Worm (Caenorhabditis elegans): ENCODE measurements around the gene apm-3.

Gene apm-3

ce11 chrX:915510-915909 is 39.3 kb upstream of the apm-3 start, which contains the start of gene sel-12:
TSS of gene sel-12 (plus strand) at chrX:915867.
- TF ChIP-seq ZK546.5 (tag; optimal IDR thresholded peaks at IDR 0.05) (no peak), lsy-2 (tag; optimal IDR thresholded peaks at IDR 0.05) (peak in 1 of 2 experiments; percentile 34), unc-55 (GFP tag; optimal IDR thresholded peaks at IDR 0.05) (peak; percentile 71), nhr-129 (tag; optimal IDR thresholded peaks at IDR 0.05) (peak; percentile 49), lin-39 (tag; optimal IDR thresholded peaks at IDR 0.05) (no peak), C34F6.9 (tag; optimal IDR thresholded peaks at IDR 0.05) (peak; percentile 48), fos-1 (tag; optimal IDR thresholded peaks at IDR 0.05) (peak; percentile 22)

DNA sequence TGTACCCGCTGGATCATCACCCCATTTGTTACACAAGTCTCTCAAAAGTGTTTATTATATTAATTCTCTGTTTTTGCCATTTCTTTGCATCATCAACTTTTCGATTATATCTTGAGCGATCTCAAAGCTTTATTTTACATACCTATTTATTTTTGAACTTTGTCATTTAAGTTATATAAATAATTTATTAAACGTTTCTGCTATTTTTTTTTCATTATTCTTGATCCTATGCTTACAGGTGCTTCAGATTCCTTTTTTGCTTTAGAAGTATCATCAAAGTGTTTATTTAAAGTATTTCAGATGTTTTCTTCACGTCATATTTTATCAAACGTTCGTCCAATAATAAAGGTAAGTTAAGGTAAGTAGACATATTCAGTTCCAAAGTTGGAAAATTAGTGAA is 36.7 kb upstream of the apm-3 start, which contains the start of gene F35H12.5:
F35H12.5 (plus strand) TSS at position 301 of the 400 bp plus-strand sequence.
- no peak for TF ChIP-seq alr-1 (tag; optimal IDR thresholded peaks at IDR 0.05)
- TF ChIP-seq sem-4 (tag; optimal IDR thresholded peaks at IDR 0.05): no peak
- TF ChIP-seq fos-1 (tag; optimal IDR thresholded peaks at IDR 0.05): no peak
- no peak for TF ChIP-seq ceh-82 (tag; optimal IDR thresholded peaks at IDR 0.05)
- TF ChIP-seq ztf-1 (GFP tag; conservative IDR thresholded peaks at IDR 0.05): no peak
- no peak for TF ChIP-seq nhr-237 (tag; optimal IDR thresholded peaks at IDR 0.05)
- no peak for TF ChIP-seq sma-9 (GFP tag; optimal IDR thresholded peaks at IDR 0.05)
- TF ChIP-seq sma-9 (tag; optimal IDR thresholded peaks at IDR 0.05): no peak
- no peak for TF ChIP-seq nhr-12 (tag; optimal IDR thresholded peaks at IDR 0.05)
- TF ChIP-seq skn-1 (tag; optimal IDR thresholded peaks at IDR 0.05): no peak
- TF ChIP-seq F13H6.1 (tag; optimal IDR thresholded peaks at IDR 0.05): no peak
- no peak for TF ChIP-seq zag-1 (tag; optimal IDR thresholded peaks at IDR 0.05)
- TF ChIP-seq lin-39 (tag; optimal IDR thresholded peaks at IDR 0.05): no peak
- TF ChIP-seq nhr-129 (tag; optimal IDR thresholded peaks at IDR 0.05): no peak
- TF ChIP-seq lin-13 (GFP tag; optimal IDR thresholded peaks at IDR 0.05): no peak
- TF ChIP-seq C34F6.9 (tag; optimal IDR thresholded peaks at IDR 0.05): no peak

- TF ChIP-seq C34F6.9 (tag; optimal IDR thresholded peaks at IDR 0.05) (peak; percentile 55), mdl-1 (tag; optimal IDR thresholded peaks at IDR 0.05) (no peak), unc-55 (GFP tag; optimal IDR thresholded peaks at IDR 0.05) (peak; percentile 78), nhr-25 (tag; optimal IDR thresholded peaks at IDR 0.05) (peak; percentile 11), nhr-23 (tag; optimal IDR thresholded peaks at IDR 0.05) (no peak), nhr-11 (tag; optimal IDR thresholded peaks at IDR 0.05) (no peak), ama-1 (optimal IDR thresholded peaks at IDR 0.05) (no peak), zag-1 (tag; optimal IDR thresholded peaks at IDR 0.05) (peak; percentile 2), egl-27 (tag; optimal IDR thresholded peaks at IDR 0.05) (peak; percentile 30), mbf-1 (tag; optimal IDR thresholded peaks at IDR 0.05) (no peak), fos-1 (tag; optimal IDR thresholded peaks at IDR 0.05) (peak; percentile 78), F13H6.1 (tag; optimal IDR thresholded peaks at IDR 0.05) (peak; percentile 44), sma-9 (GFP tag; optimal IDR thresholded peaks at IDR 0.05) (peak; percentile 2), sma-9 (tag; optimal IDR thresholded peaks at IDR 0.05) (no peak), ztf-4 (tag; optimal IDR thresholded peaks at IDR 0.05) (no peak), snpc-4 (tag; optimal IDR thresholded peaks at IDR 0.05) (no peak), gmeb-1 (tag; optimal IDR thresholded peaks at IDR 0.05) (no peak), nhr-129 (tag; optimal IDR thresholded peaks at IDR 0.05) (peak; percentile 78), lsy-2 (tag; optimal IDR thresholded peaks at IDR 0.05) (peak in 1 of 2 experiments; percentile 64), ztf-11 (tag; optimal IDR thresholded peaks at IDR 0.05) (no peak), nhr-237 (tag; optimal IDR thresholded peaks at IDR 0.05) (no peak), sem-4 (tag; optimal IDR thresholded peaks at IDR 0.05) (peak; percentile 15), ceh-16 (tag; optimal IDR thresholded peaks at IDR 0.05) (no peak), nhr-12 (tag; optimal IDR thresholded peaks at IDR 0.05) (no peak), nhr-21 (tag; optimal IDR thresholded peaks at IDR 0.05) (peak; percentile 21), crh-2 (tag; optimal IDR thresholded peaks at IDR 0.05) (peak; percentile 70), lin-39 (tag; optimal IDR thresholded peaks at IDR 0.05) (no peak)
These were observed 30.2 kb upstream of the apm-3 start, which contains the start of the genes pifk-1 and tbc-11 for ce11 chrX:924495-925008. TSS of gene pifk-1 (minus strand) at chrX:924511. TSS of gene tbc-11 (plus strand) at chrX:924958.

ce11 chrX:926125-926524 is 28.6 kb upstream of the apm-3 start:
- no peak for TF ChIP-seq Y55F3AM.14 (GFP tag; optimal IDR thresholded peaks at IDR 0.05)
- no peak for TF ChIP-seq nhr-11 (tag; optimal IDR thresholded peaks at IDR 0.05)
- no peak for TF ChIP-seq R02D3.7 (tag; optimal IDR thresholded peaks at IDR 0.05)
- TF ChIP-seq lin-39 (tag; optimal IDR thresholded peaks at IDR 0.05): no peak
- TF ChIP-seq unc-62 (GFP tag; optimal IDR thresholded peaks at IDR 0.05): no peak
- no peak for TF ChIP-seq C34F6.9 (tag; optimal IDR thresholded peaks at IDR 0.05)
- TF ChIP-seq aly-2 (tag; optimal IDR thresholded peaks at IDR 0.05): no peak
- TF ChIP-seq sma-3 (GFP tag; optimal IDR thresholded peaks at IDR 0.05): no peak
- TF ChIP-seq nhr-6 (tag; optimal IDR thresholded peaks at IDR 0.05): no peak
- TF ChIP-seq egl-27 (tag; optimal IDR thresholded peaks at IDR 0.05): no peak
- no peak for TF ChIP-seq nhr-12 (tag; optimal IDR thresholded peaks at IDR 0.05)
- TF ChIP-seq nhr-77 (tag; optimal IDR thresholded peaks at IDR 0.05): no peak
- no peak for TF ChIP-seq ceh-82 (tag; optimal IDR thresholded peaks at IDR 0.05)
- no peak for TF ChIP-seq elt-1 (tag; optimal IDR thresholded peaks at IDR 0.05)
